Fruit fly (Drosophila melanogaster) whole organism, prepupa: Measurements from ENCODE around the gene ftz.

Experiments used
- CG16779 ChIP-seq: fragments of 200-800 bp; sonication (Bioruptor generic); optimal IDR thresholded peaks from 3 replicates; lab custom pipeline; 2017; ENCODE audit warnings: missing biosample characterization, mild to moderate bottlenecking, missing genetic modification characterization
- CG32006 ChIP-seq: fragments of 200-800 bp; sonication (Bioruptor generic); optimal IDR thresholded peaks from 3 replicates; lab custom pipeline; 2017; ENCODE audit warnings: missing biosample characterization, mild to moderate bottlenecking, missing genetic modification characterization
- CG6854 ChIP-seq: fragments of 200-800 bp; sonication (Bioruptor generic); optimal IDR thresholded peaks from 2 replicates; lab custom pipeline; 2017; ENCODE audit warnings: missing biosample characterization, mild to moderate bottlenecking, missing genetic modification characterization
- CG8119 ChIP-seq: fragments of 200-800 bp; sonication (Bioruptor generic); IDR thresholded peaks from 3 replicates; pipeline ENCODE4 v1.3.6; 2022; ENCODE audit warnings: missing biosample characterization, missing genetic modification characterization
- Hr38 ChIP-seq: sonication (Bioruptor generic); optimal IDR thresholded peaks from 2 replicates; lab custom pipeline; 2016; ENCODE audit warnings: missing biosample characterization, missing genetic modification characterization
- Hr39 ChIP-seq: fragments of 200-800 bp; sonication (Bioruptor generic); optimal IDR thresholded peaks from 2 replicates; lab custom pipeline; 2016; ENCODE audit warnings: missing biosample characterization, missing genetic modification characterization
- cyc ChIP-seq: fragments of 200-800 bp; sonication (Bioruptor generic); optimal IDR thresholded peaks from 3 replicates; lab custom pipeline; 2016; ENCODE audit warnings: missing biosample characterization, missing genetic modification characterization

dm6 chr3R:6870836-6871235 is 6.7 kb downstream of the ftz start:
- TF ChIP-seq cyc (no peak), CG6854 (GFP tag; lab: Kevin White, UChicago) (no peak), Hr38 (no peak), CG32006 (GFP tag; lab: Kevin White, UChicago) (no peak), Hr39 (GFP tag; lab: Kevin White, UChicago) (no peak), CG16779 (tag; lab: Kevin White, UChicago) (no peak), CG8119 (GFP tag; lab: Robert Waterston, UW) (no peak)
